Worm (Caenorhabditis elegans) whole organism, L4 larva: Measurements from ENCODE around the gene parg-1.

Source experiments
- D1046.2 ChIP-seq: fragments of 200-800 bp; sonication (Bioruptor generic); IDR thresholded peaks from 2 replicates; pipeline ENCODE4 v1.3.6; 2022; ENCODE audit warnings: missing genetic modification characterization, missing compliant biosample characterization
- F44E2.7 ChIP-seq: fragments of 200-800 bp; sonication (Bioruptor generic); IDR thresholded peaks from 2 replicates; pipeline ENCODE4 v2.1.2; 2022; ENCODE audit warnings: missing genetic modification characterization, missing compliant biosample characterization
- R02D3.7 ChIP-seq: fragments of 150-350 bp; sonication (generic microtip); optimal IDR thresholded peaks from 3 replicates; lab custom pipeline; 2014; ENCODE audit warnings: missing biosample characterization, missing genetic modification characterization
- T26A8.4 ChIP-seq: fragments of 200-800 bp; sonication (Bioruptor generic); IDR thresholded peaks from 2 replicates; pipeline ENCODE4 v1.3.6; 2022; ENCODE audit warnings: missing genetic modification characterization, missing compliant biosample characterization
- Y48G9A.11 ChIP-seq: fragments of 200-800 bp; sonication (Bioruptor generic); IDR thresholded peaks from 2 replicates; pipeline ENCODE4 v1.3.6; 2022; ENCODE audit warnings: missing genetic modification reagents, missing genetic modification characterization, missing compliant biosample characterization
- Y5F2A.4 ChIP-seq: fragments of 200-800 bp; sonication (Bioruptor generic); optimal IDR thresholded peaks from 2 replicates; lab custom pipeline; 2018; ENCODE audit warnings: mild to moderate bottlenecking, missing genetic modification characterization, missing compliant biosample characterization
- ZK337.2 ChIP-seq: fragments of 200-800 bp; sonication (Bioruptor generic); IDR thresholded peaks from 2 replicates; pipeline ENCODE4 v1.3.6; 2022; ENCODE audit warnings: missing genetic modification reagents, missing genetic modification characterization, missing compliant biosample characterization
- ZK546.5 ChIP-seq, 2 experiments: sonication (generic microtip); optimal IDR thresholded peaks; 2 replicates each; lab custom pipeline; 2017; ENCODE audit warnings: missing biosample characterization in 2 of 2, missing genetic modification characterization in 2 of 2
- aha-1 ChIP-seq: fragments of 150-350 bp; peaks from one replicate; lab custom pipeline; 2014; ENCODE audit warnings: missing biosample characterization, missing genetic modification characterization
- aly-2 ChIP-seq: sonication (generic microtip); optimal IDR thresholded peaks from 2 replicates; lab custom pipeline; 2018; ENCODE audit warnings: missing biosample characterization, missing genetic modification characterization
- attf-4 ChIP-seq: sonication (generic microtip); optimal IDR thresholded peaks from 3 replicates; lab custom pipeline; 2017; ENCODE audit warnings: missing biosample characterization, missing genetic modification characterization
- ceh-20 ChIP-seq: fragments of 200-800 bp; sonication (Bioruptor generic); IDR thresholded peaks from 2 replicates; pipeline ENCODE4 v1.3.6; 2022; ENCODE audit warnings: missing genetic modification reagents, missing genetic modification characterization, missing compliant biosample characterization
- ceh-32 ChIP-seq: sonication (generic microtip); optimal IDR thresholded peaks from 2 replicates; lab custom pipeline; 2016; ENCODE audit warnings: mild to moderate bottlenecking, missing genetic modification characterization, missing compliant biosample characterization; ENCODE audit not compliant: poor library complexity
- ceh-82 ChIP-seq: sonication (generic microtip); optimal IDR thresholded peaks from 2 replicates; lab custom pipeline; 2017; ENCODE audit warnings: missing biosample characterization, missing genetic modification characterization
- ctbp-1 ChIP-seq: fragments of 200-800 bp; sonication (Bioruptor generic); IDR thresholded peaks from 2 replicates; pipeline ENCODE4 v1.3.6; 2022; ENCODE audit warnings: missing genetic modification reagents, missing genetic modification characterization, missing compliant biosample characterization
- dmd-6 ChIP-seq: fragments of 200-800 bp; sonication (Bioruptor generic); IDR thresholded peaks from 2 replicates; pipeline ENCODE4 v1.3.6; 2022; ENCODE audit warnings: missing genetic modification reagents, missing genetic modification characterization, missing compliant biosample characterization
- dpl-1 ChIP-seq: fragments of 150-350 bp; optimal IDR thresholded peaks from 2 replicates; lab custom pipeline; 2014; ENCODE audit warnings: missing biosample characterization, missing genetic modification reagents, missing genetic modification characterization
- egl-27 ChIP-seq: sonication (generic microtip); optimal IDR thresholded peaks from 3 replicates; lab custom pipeline; 2017; ENCODE audit warnings: missing biosample characterization, missing genetic modification reagents, missing genetic modification characterization
- fkh-10 ChIP-seq: fragments of 150-350 bp; optimal IDR thresholded peaks from 2 replicates; lab custom pipeline; 2014; ENCODE audit warnings: missing biosample characterization, missing genetic modification reagents, missing genetic modification characterization
- fos-1 ChIP-seq: fragments of 150-350 bp; optimal IDR thresholded peaks from 2 replicates; lab custom pipeline; 2014; ENCODE audit warnings: missing biosample characterization, missing genetic modification characterization
- gei-8 ChIP-seq: fragments of 200-800 bp; sonication (Bioruptor generic); optimal IDR thresholded peaks from 2 replicates; lab custom pipeline; 2018; ENCODE audit warnings: mild to moderate bottlenecking, missing genetic modification characterization, missing compliant biosample characterization
- hmg-1.1 ChIP-seq: fragments of 200-800 bp; sonication (Bioruptor generic); IDR thresholded peaks from 2 replicates; pipeline ENCODE4 v1.3.6; 2022; ENCODE audit warnings: missing genetic modification reagents, missing genetic modification characterization, missing compliant biosample characterization
- lin-29 ChIP-seq: fragments of 200-800 bp; sonication (Bioruptor generic); IDR thresholded peaks from 2 replicates; pipeline ENCODE4 v1.3.6; 2022; ENCODE audit warnings: missing genetic modification reagents, missing genetic modification characterization, missing compliant biosample characterization
- lin-38 ChIP-seq: fragments of 200-800 bp; sonication (Bioruptor generic); IDR thresholded peaks from 2 replicates; pipeline ENCODE4 v1.3.6; 2022; ENCODE audit warnings: missing genetic modification reagents, missing genetic modification characterization, missing compliant biosample characterization
- lin-39 ChIP-seq: fragments of 150-350 bp; optimal IDR thresholded peaks from 2 replicates; lab custom pipeline; 2014; ENCODE audit warnings: missing biosample characterization, missing genetic modification reagents, missing genetic modification characterization
- lir-3 ChIP-seq: sonication (generic microtip); optimal IDR thresholded peaks from 2 replicates; lab custom pipeline; 2016; ENCODE audit warnings: mild to moderate bottlenecking, missing genetic modification characterization, missing compliant biosample characterization
- lsy-2 ChIP-seq, 2 experiments: fragments of 150-350 bp in 1 of 2; sonication (generic microtip) in 1 of 2; optimal IDR thresholded peaks; 2 replicates each; lab custom pipeline; 2014 to 2017; ENCODE audit warnings: missing biosample characterization in 2 of 2, missing genetic modification characterization in 2 of 2
- madf-5 ChIP-seq, 2 experiments: fragments of 200-800 bp; sonication (Bioruptor generic); IDR thresholded peaks; 2 replicates each; pipeline ENCODE4 v1.3.6; 2022; ENCODE audit warnings: missing compliant biosample characterization in 2 of 2, missing genetic modification characterization in 2 of 2
- mdl-1 ChIP-seq, 2 experiments: fragments of 150-350 bp in 1 of 2; sonication (generic microtip) in 1 of 2; optimal IDR thresholded peaks; 2 replicates each; lab custom pipeline; 2014 to 2017; ENCODE audit warnings: missing biosample characterization in 2 of 2, missing genetic modification characterization in 2 of 2
- mep-1 ChIP-seq: fragments of 150-350 bp; sonication (generic microtip); optimal IDR thresholded peaks from 3 replicates; lab custom pipeline; 2014; ENCODE audit warnings: missing biosample characterization, missing genetic modification characterization
- mes-2 ChIP-seq: sonication (generic microtip); optimal IDR thresholded peaks from 2 replicates; lab custom pipeline; 2016; ENCODE audit warnings: missing genotype, mild to moderate bottlenecking, missing genetic modification characterization, missing compliant biosample characterization; ENCODE audit not compliant: poor library complexity, severe bottlenecking
- mxl-3 ChIP-seq: fragments of 200-800 bp; sonication (Bioruptor generic); optimal IDR thresholded peaks from 2 replicates; lab custom pipeline; 2018; ENCODE audit warnings: mild to moderate bottlenecking, missing genetic modification characterization, missing compliant biosample characterization
- nhr-111 ChIP-seq: fragments of 200-800 bp; sonication (Bioruptor generic); optimal IDR thresholded peaks from 2 replicates; lab custom pipeline; 2018; ENCODE audit warnings: mild to moderate bottlenecking, missing genetic modification characterization, missing compliant biosample characterization
- nhr-237 ChIP-seq: sonication (generic microtip); optimal IDR thresholded peaks from 2 replicates; lab custom pipeline; 2017; ENCODE audit warnings: missing biosample characterization, missing genetic modification characterization
- nhr-41 ChIP-seq: fragments of 200-800 bp; sonication (Bioruptor generic); IDR thresholded peaks from 2 replicates; pipeline ENCODE4 v1.3.6; 2022; ENCODE audit warnings: missing genetic modification reagents, missing genetic modification characterization, missing compliant biosample characterization
- nhr-42 ChIP-seq: fragments of 200-800 bp; sonication (Bioruptor generic); IDR thresholded peaks from 2 replicates; pipeline ENCODE4 v1.3.6; 2022; ENCODE audit warnings: missing genetic modification characterization, missing compliant biosample characterization
- nhr-77 ChIP-seq: fragments of 150-350 bp; optimal IDR thresholded peaks from 2 replicates; lab custom pipeline; 2014; ENCODE audit warnings: missing biosample characterization, missing genetic modification characterization
- pha-4 ChIP-seq, 2 experiments: fragments of 150-350 bp in 1 of 2; fragments of 200-800 bp in 1 of 2; sonication (Bioruptor generic) in 1 of 2; IDR thresholded peaks in 1 of 2; optimal IDR thresholded peaks in 1 of 2; 2 replicates each; pipeline versions ENCODE4 v1.3.6 to Lab custom; 2014 to 2022; ENCODE audit warnings: missing genetic modification characterization in 2 of 2, missing genetic modification reagents in 2 of 2, missing biosample characterization in 1 of 2, missing compliant biosample characterization in 1 of 2
- php-3 ChIP-seq: fragments of 200-800 bp; sonication (Bioruptor generic); IDR thresholded peaks from 2 replicates; pipeline ENCODE4 v1.3.6; 2022; ENCODE audit warnings: missing genetic modification reagents, missing genetic modification characterization, missing compliant biosample characterization
- pqm-1 ChIP-seq: sonication (generic microtip); optimal IDR thresholded peaks from 2 replicates; lab custom pipeline; 2017; ENCODE audit warnings: missing biosample characterization, missing genetic modification characterization
- saeg-2 ChIP-seq: fragments of 200-800 bp; sonication (Bioruptor generic); IDR thresholded peaks from 2 replicates; pipeline ENCODE4 v1.3.6; 2022; ENCODE audit warnings: missing genetic modification reagents, missing genetic modification characterization, missing compliant biosample characterization
- skn-1 ChIP-seq: fragments of 150-350 bp; optimal IDR thresholded peaks from 2 replicates; lab custom pipeline; 2014; ENCODE audit warnings: missing biosample characterization, missing genetic modification characterization
- spr-1 ChIP-seq: sonication (generic microtip); optimal IDR thresholded peaks from 2 replicates; lab custom pipeline; 2016; ENCODE audit warnings: mild to moderate bottlenecking, missing genetic modification characterization, missing compliant biosample characterization
- tag-97 ChIP-seq: fragments of 200-800 bp; sonication (Bioruptor generic); IDR thresholded peaks from 2 replicates; pipeline ENCODE4 v1.3.6; 2022; ENCODE audit warnings: missing genetic modification characterization, missing compliant biosample characterization
- tra-1 ChIP-seq: fragments of 200-800 bp; sonication (Bioruptor generic); IDR thresholded peaks from 2 replicates; pipeline ENCODE4 v1.3.6; 2022; ENCODE audit warnings: missing genetic modification reagents, missing genetic modification characterization, missing compliant biosample characterization
- unc-39 ChIP-seq: sonication (generic microtip); optimal IDR thresholded peaks from 2 replicates; lab custom pipeline; 2017; ENCODE audit warnings: missing biosample characterization, missing genetic modification characterization
- unc-62 ChIP-seq, 3 experiments: fragments of 150-350 bp in 1 of 3; sonication (generic microtip); optimal IDR thresholded peaks in 2 of 3; peaks in 1 of 3; 1 replicate in 1 of 3; 2 replicates in 2 of 3; lab custom pipeline; 2014 to 2017; ENCODE audit warnings: missing biosample characterization in 3 of 3, missing genetic modification characterization in 3 of 3, missing genetic modification reagents in 3 of 3, missing genotype in 1 of 3
- zag-1 ChIP-seq: fragments of 150-350 bp; optimal IDR thresholded peaks from 2 replicates; lab custom pipeline; 2014; ENCODE audit warnings: missing biosample characterization, missing genetic modification characterization
- zip-11 ChIP-seq: fragments of 200-800 bp; sonication (Bioruptor generic); IDR thresholded peaks from 2 replicates; pipeline ENCODE4 v1.3.6; 2022; ENCODE audit warnings: missing genetic modification characterization, missing compliant biosample characterization

parg-1 gene

ce11 chrIV:8794895-8795665 lies 49.0 kb downstream of the parg-1 start (continued):
- TF ChIP-seq attf-4 (no peak), nhr-41 (GFP tag; lab: Robert Waterston, UW) (peak; percentile 86; the same call in 1 of the 2 replicates), hmg-1.1 (GFP tag; lab: Robert Waterston, UW) (peak; percentile 90), lsy-2 (tag; optimal IDR thresholded peaks at IDR 0.05; lab: Kevin White, UChicago) (peak; percentile 70 to 78), ceh-32 (peak; percentile 15), nhr-77 (tag; lab: Kevin White, UChicago) (peak; percentile 93), lin-39 (tag; lab: Kevin White, UChicago) (peak; percentile 52), F44E2.7 (no peak), aha-1 (tag; lab: Kevin White, UChicago) (peak; percentile 99), saeg-2 (0 out of 2 replicates have a peak, but pooled peaks have one; percentile 70), lir-3 (no peak), nhr-42 (GFP tag; lab: Robert Waterston, UW) (peak; percentile 35; the same call in 1 of the 2 replicates), spr-1 (tag; lab: Kevin White, UChicago) (peak; percentile 53), gei-8 (GFP tag; lab: Kevin White, UChicago) (peak; percentile 68), mxl-3 (peak; percentile 93), T26A8.4 (peak; percentile 68; the same call in 1 of the 2 replicates), mep-1 (tag; lab: Kevin White, UChicago) (peak; percentile 96), R02D3.7 (no peak), skn-1 (tag; lab: Kevin White, UChicago) (no peak), D1046.2 (0 out of 2 replicates have a peak, but pooled peaks have one; percentile 10), ZK337.2 (no peak), dpl-1 (no peak), ctbp-1 (GFP tag; lab: Robert Waterston, UW) (peak; percentile 87), unc-62 (GFP tag; optimal IDR thresholded peaks at IDR 0.05 in 1 of 2; lab: Kevin White, UChicago) (peak in 1 of 2 experiments; percentile 98), unc-62 (tag; optimal IDR thresholded peaks at IDR 0.05; lab: Kevin White, UChicago) (peak; percentile 95), tag-97 (GFP tag; lab: Robert Waterston, UW) (no peak), madf-5 (GFP tag; IDR thresholded peaks at IDR 0.05; lab: Robert Waterston, UW) (no peak), tra-1 (GFP tag; lab: Robert Waterston, UW) (peak; percentile 93), aly-2 (tag; lab: Kevin White, UChicago) (no peak), ceh-82 (tag; lab: Kevin White, UChicago) (no peak), fos-1 (tag; lab: Kevin White, UChicago) (no peak), Y5F2A.4 (no peak), fkh-10 (GFP tag; lab: Kevin White, UChicago) (peak; percentile 23), php-3 (GFP tag; lab: Robert Waterston, UW) (0 out of 2 replicates have a peak, but pooled peaks have one; percentile 51), zag-1 (no peak), lin-38 (GFP tag; lab: Robert Waterston, UW) (peak; percentile 59; the same call in 1 of the 2 replicates), egl-27 (tag; lab: Kevin White, UChicago) (no peak), ZK546.5 (tag; optimal IDR thresholded peaks at IDR 0.05; lab: Kevin White, UChicago) (no peak), nhr-111 (GFP tag; lab: Kevin White, UChicago) (no peak), nhr-237 (tag; lab: Kevin White, UChicago) (no peak), zip-11 (GFP tag; lab: Robert Waterston, UW) (no peak), pha-4 (GFP tag; IDR thresholded peaks at IDR 0.05; lab: Robert Waterston, UW) (peak; percentile 79; the same call in 1 of the 2 replicates), pha-4 (tag; optimal IDR thresholded peaks at IDR 0.05; lab: Kevin White, UChicago) (no peak), lin-29 (GFP tag; lab: Robert Waterston, UW) (peak; percentile 37; the same call in 1 of the 2 replicates), pqm-1 (peak; percentile 68), dmd-6 (GFP tag; lab: Robert Waterston, UW) (peak; percentile 93), Y48G9A.11 (GFP tag; lab: Robert Waterston, UW) (no peak), unc-39 (tag; lab: Kevin White, UChicago) (no peak), mes-2 (peak; percentile 57), ceh-20 (GFP tag; lab: Robert Waterston, UW) (peak; percentile 68), mdl-1 (tag; optimal IDR thresholded peaks at IDR 0.05; lab: Kevin White, UChicago) (peak; percentile 73 to 97)
